Worm (Caenorhabditis elegans): ENCODE measurements around the gene pdi-2.

Gene pdi-2

DNA sequence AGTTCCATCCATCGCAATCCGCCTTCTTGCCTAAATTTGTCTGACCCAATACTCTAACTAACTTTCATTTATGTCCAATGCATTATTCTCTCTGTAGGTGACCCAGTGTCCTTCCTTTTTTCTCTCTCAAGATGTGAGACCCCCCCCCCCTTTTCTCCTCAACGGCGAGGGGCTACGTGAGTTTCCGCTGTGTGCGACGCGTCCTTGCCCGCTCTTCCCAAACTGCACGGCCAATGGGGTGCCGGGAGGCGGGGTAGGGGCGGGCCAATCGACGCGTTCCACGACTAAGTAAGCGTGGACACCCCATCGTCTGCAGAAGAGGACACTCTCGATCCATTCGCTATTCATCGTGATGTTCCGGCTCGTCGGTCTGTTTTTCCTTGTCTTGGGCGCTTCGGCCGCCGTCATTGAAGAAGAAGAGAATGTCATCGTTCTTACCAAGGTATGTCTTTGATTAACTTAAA lies at the start of gene pdi-2:
TSS of gene pdi-2 (plus strand) at position 269 of the 464 bp plus-strand sequence.
- peak; percentile 21 for TF ChIP-seq nhr-237 (tag; optimal IDR thresholded peaks at IDR 0.05)
- TF ChIP-seq nhr-2 (tag; optimal IDR thresholded peaks at IDR 0.05): peak; percentile 41
- peak; percentile 74 for TF ChIP-seq ces-1 (GFP tag; optimal IDR thresholded peaks at IDR 0.05)
- peak; percentile 6 for TF ChIP-seq bed-3 (GFP tag; optimal IDR thresholded peaks at IDR 0.05)
- TF ChIP-seq lin-13 (tag; optimal IDR thresholded peaks at IDR 0.05): peak; percentile 14
- no peak for TF ChIP-seq pha-4 (tag; optimal IDR thresholded peaks at IDR 0.05)
- TF ChIP-seq tbx-8 (GFP tag; optimal IDR thresholded peaks at IDR 0.05): no peak
- no peak for TF ChIP-seq mab-5 (tag; optimal IDR thresholded peaks at IDR 0.05)
- TF ChIP-seq blmp-1 (tag; optimal IDR thresholded peaks at IDR 0.05): peak; percentile 24
- no peak for TF ChIP-seq ceh-39 (tag; optimal IDR thresholded peaks at IDR 0.05)
- peak; percentile 87 for TF ChIP-seq mls-2 (tag; optimal IDR thresholded peaks at IDR 0.05)
- TF ChIP-seq ceh-83 (GFP tag; optimal IDR thresholded peaks at IDR 0.05): peak; percentile 49
- peak; percentile 0 for TF ChIP-seq unc-62 (GFP tag; optimal IDR thresholded peaks at IDR 0.05)
- no peak for TF ChIP-seq sem-2 (GFP tag; optimal IDR thresholded peaks at IDR 0.05)
- TF ChIP-seq elt-3 (tag; optimal IDR thresholded peaks at IDR 0.05): no peak
- TF ChIP-seq nhr-76 (tag; optimal IDR thresholded peaks at IDR 0.05): no peak
- peak; percentile 66 for TF ChIP-seq cnd-1 (tag; optimal IDR thresholded peaks at IDR 0.05)
- no peak for TF ChIP-seq elt-1 (tag; optimal IDR thresholded peaks at IDR 0.05; ENCODE audit: borderline replicate concordance, insufficient read depth)
- TF ChIP-seq unc-120 (tag; optimal IDR thresholded peaks at IDR 0.05; ENCODE audit: poor library complexity, severe bottlenecking): peak; percentile 63
- TF ChIP-seq zip-8 (tag; optimal IDR thresholded peaks at IDR 0.05): no peak
- TF ChIP-seq hlh-1 (tag; optimal IDR thresholded peaks at IDR 0.05): no peak
- peak; percentile 73 for TF ChIP-seq M03D4.4 (tag; optimal IDR thresholded peaks at IDR 0.05)
- peak; percentile 94 for TF ChIP-seq ham-2 (GFP tag; optimal IDR thresholded peaks at IDR 0.05)
- peak; percentile 49 for TF ChIP-seq lin-32 (GFP tag; optimal IDR thresholded peaks at IDR 0.05)
- peak; percentile 86 for TF ChIP-seq sptf-1 (tag; optimal IDR thresholded peaks at IDR 0.05)
- TF ChIP-seq ceh-43 (GFP tag; optimal IDR thresholded peaks at IDR 0.05): peak; percentile 16
- TF ChIP-seq drap-1 (GFP tag; optimal IDR thresholded peaks at IDR 0.05): peak; percentile 73
- no peak for TF ChIP-seq nhr-12 (tag; optimal IDR thresholded peaks at IDR 0.05)
- peak; percentile 54 for TF ChIP-seq mep-1 (tag; optimal IDR thresholded peaks at IDR 0.05)
- peak; percentile 88 for TF ChIP-seq lsy-2 (tag; optimal IDR thresholded peaks at IDR 0.05)
- no peak for TF ChIP-seq snpc-4 (tag; optimal IDR thresholded peaks at IDR 0.05)

DNA sequence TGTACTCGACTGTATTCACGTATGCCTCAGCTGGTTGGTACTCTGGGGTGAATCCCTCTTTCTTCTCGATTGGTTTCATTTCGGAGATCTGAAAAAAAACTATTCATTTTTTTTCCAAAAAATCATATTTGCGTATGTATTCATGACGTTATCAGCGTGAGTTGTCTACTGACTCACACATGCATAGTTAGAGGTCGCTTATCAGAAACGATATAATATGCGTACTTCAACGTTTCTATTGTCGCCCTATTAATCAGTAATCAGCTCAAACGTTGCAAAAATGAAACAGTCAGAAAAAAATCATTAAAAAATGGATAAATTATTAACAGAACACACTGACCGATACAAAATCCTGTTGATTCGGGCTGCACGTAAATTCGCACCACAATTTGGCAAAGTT lies 45.5 kb upstream of the pdi-2 start:
- no peak for TF ChIP-seq ceh-43 (GFP tag; optimal IDR thresholded peaks at IDR 0.05)
- TF ChIP-seq lin-32 (GFP tag; optimal IDR thresholded peaks at IDR 0.05): no peak
- TF ChIP-seq elt-1 (tag; optimal IDR thresholded peaks at IDR 0.05; ENCODE audit: borderline replicate concordance, insufficient read depth): no peak
- TF ChIP-seq lsy-2 (tag; optimal IDR thresholded peaks at IDR 0.05): no peak
- TF ChIP-seq pha-4 (tag; optimal IDR thresholded peaks at IDR 0.05): no peak
- no peak for TF ChIP-seq blmp-1 (tag; optimal IDR thresholded peaks at IDR 0.05)
- no peak for TF ChIP-seq nhr-2 (tag; optimal IDR thresholded peaks at IDR 0.05)
- TF ChIP-seq mls-2 (tag; optimal IDR thresholded peaks at IDR 0.05): no peak

DNA sequence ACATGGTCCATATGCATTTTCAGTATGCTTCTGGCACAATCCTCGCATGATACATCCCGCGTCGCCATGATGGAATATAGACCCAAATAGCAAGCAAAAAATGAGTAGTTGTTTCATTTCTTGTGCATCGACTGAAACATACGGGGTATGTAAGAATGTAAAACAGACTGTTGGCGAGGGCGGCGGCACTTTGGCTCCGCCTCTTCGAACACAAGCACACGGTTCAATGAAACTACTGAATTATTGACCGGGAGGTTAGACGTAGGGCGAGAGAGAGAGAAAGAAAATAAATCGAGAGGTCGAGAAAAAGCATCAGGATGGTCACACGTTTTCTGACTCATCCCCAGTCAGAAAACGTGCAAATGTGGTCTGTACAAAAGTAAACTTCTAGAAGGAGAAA lies 44.0 kb upstream of the pdi-2 start:
- TF ChIP-seq nhr-237 (tag; optimal IDR thresholded peaks at IDR 0.05) (no peak), sptf-1 (tag; optimal IDR thresholded peaks at IDR 0.05) (no peak), pha-4 (tag; optimal IDR thresholded peaks at IDR 0.05) (no peak), mab-5 (tag; optimal IDR thresholded peaks at IDR 0.05) (no peak), blmp-1 (tag; optimal IDR thresholded peaks at IDR 0.05) (no peak), lin-32 (GFP tag; optimal IDR thresholded peaks at IDR 0.05) (no peak), elt-3 (tag; optimal IDR thresholded peaks at IDR 0.05) (no peak), ceh-83 (GFP tag; optimal IDR thresholded peaks at IDR 0.05) (no peak), lsy-2 (tag; optimal IDR thresholded peaks at IDR 0.05) (no peak), hlh-1 (tag; optimal IDR thresholded peaks at IDR 0.05) (no peak), nhr-28 (tag; optimal IDR thresholded peaks at IDR 0.05) (no peak), ham-2 (GFP tag; optimal IDR thresholded peaks at IDR 0.05) (no peak), ceh-43 (GFP tag; optimal IDR thresholded peaks at IDR 0.05) (no peak), lin-13 (tag; optimal IDR thresholded peaks at IDR 0.05) (no peak), nhr-76 (tag; optimal IDR thresholded peaks at IDR 0.05) (no peak), M03D4.4 (tag; optimal IDR thresholded peaks at IDR 0.05) (no peak), tbx-8 (GFP tag; optimal IDR thresholded peaks at IDR 0.05) (no peak), cnd-1 (tag; optimal IDR thresholded peaks at IDR 0.05) (no peak)

DNA sequence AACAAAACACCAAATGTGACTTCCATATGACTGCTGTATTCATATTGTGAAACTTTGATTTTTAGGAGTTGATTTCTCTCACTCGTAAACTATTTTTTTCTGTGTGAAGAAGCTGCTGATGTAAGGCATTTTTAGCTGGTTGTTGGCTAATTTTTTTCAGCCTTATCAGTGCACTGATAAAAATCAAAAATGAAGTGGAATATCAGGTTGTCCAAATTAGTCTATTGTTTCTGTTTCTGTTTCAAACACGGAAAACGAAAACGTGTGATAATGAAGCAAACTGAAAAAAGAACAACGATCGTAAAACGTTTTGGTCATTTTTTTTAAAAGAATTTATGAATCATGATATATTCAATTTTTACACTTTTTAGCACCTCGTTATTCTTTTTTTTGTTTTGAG lies 43.2 kb upstream of the pdi-2 start:
- TF ChIP-seq hlh-1 (tag; optimal IDR thresholded peaks at IDR 0.05) (no peak), ces-1 (GFP tag; optimal IDR thresholded peaks at IDR 0.05) (no peak), ceh-43 (GFP tag; optimal IDR thresholded peaks at IDR 0.05) (no peak), ham-2 (GFP tag; optimal IDR thresholded peaks at IDR 0.05) (no peak), elt-1 (tag; optimal IDR thresholded peaks at IDR 0.05; ENCODE audit: borderline replicate concordance, insufficient read depth) (no peak), blmp-1 (tag; optimal IDR thresholded peaks at IDR 0.05) (no peak), zip-8 (tag; optimal IDR thresholded peaks at IDR 0.05) (no peak), bed-3 (GFP tag; optimal IDR thresholded peaks at IDR 0.05) (no peak), mep-1 (tag; optimal IDR thresholded peaks at IDR 0.05) (no peak), nhr-2 (tag; optimal IDR thresholded peaks at IDR 0.05) (no peak), snpc-4 (tag; optimal IDR thresholded peaks at IDR 0.05) (no peak), mab-5 (tag; optimal IDR thresholded peaks at IDR 0.05) (no peak), nhr-237 (tag; optimal IDR thresholded peaks at IDR 0.05) (no peak), sem-2 (GFP tag; optimal IDR thresholded peaks at IDR 0.05) (no peak)

Data from whole organism, mixed stage, embryonic.